Worm (Caenorhabditis elegans): Measurements from ENCODE around the gene ugt-32.

DNA sequence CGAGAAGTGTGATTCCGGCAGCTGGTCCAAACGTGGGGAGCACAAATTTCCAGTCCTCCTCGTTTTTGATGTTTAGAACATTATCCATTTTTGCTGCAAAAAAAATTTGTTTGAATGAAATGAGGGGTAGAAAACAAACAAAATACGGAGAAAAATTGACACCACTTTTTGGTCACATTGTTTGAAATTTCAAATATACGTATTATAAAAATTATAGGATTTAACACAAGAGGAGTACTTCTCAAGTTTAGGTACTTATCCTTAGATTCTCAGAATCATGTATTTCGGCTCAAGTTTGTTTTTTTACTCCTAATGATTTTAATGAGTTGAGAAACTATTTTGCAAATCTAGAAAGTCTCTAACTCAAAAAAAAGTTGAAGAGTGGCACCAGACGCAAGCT lies 48.1 kb upstream of the ugt-32 start, which contains the start of gene C17E7.12:
- TF ChIP-seq hnd-1 (tag; optimal IDR thresholded peaks at IDR 0.05) (no peak), sea-1 (GFP tag; conservative IDR thresholded peaks at IDR 0.05) (no peak)
